Fruit fly (Drosophila melanogaster): ENCODE results near the gene PolD2.

DNA sequence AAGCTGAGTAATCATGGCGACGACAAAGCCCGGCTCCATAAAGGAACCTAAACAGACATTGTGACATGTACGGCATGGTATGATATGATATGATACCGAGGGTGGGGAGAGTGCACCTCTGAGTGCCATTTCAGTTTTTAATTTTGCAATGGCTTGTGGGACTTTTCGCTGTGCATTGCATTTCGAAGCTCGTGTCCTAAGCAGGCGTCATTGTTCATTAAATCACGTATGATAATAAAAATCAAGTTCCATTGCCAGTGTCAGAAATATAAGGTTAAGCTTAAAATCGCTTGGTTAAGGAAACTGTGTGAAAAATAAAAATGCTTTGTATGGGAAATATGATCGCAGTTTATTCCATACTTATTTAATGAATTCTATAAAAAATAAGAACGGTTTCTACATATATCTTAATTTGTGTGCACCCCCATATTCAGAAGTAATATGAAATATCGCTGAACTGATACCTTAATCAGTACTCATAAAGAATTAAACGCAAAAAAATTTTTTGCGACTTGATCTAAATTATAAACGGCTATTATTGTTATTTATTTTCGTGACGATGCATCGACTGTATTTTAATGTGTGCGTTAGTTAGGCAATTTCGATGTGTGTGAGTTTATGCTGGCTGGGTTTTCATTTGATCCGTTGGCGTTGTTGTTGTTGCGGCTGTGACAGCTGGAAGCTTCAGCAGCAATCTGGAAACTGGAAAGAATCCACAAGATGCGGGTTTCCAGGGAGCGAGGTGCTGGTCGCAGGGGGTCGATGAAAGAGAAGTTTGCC is 45.9 kb upstream of the PolD2 start:
- TF ChIP-seq Myc (optimal IDR thresholded peaks at IDR 0.05) (no peak), h (optimal IDR thresholded peaks at IDR 0.05) (no peak), ttk (optimal IDR thresholded peaks at IDR 0.05) (no peak), Sin3A (optimal IDR thresholded peaks at IDR 0.05) (no peak), psq (optimal IDR thresholded peaks at IDR 0.05) (no peak)
